Fruit fly (Drosophila melanogaster) whole organism, embryonic: ENCODE results near the gene CG32700.

Source experiments
- Asciz ChIP-seq: fragments of 200-800 bp; sonication (Bioruptor generic); optimal IDR thresholded peaks from 2 replicates; lab custom pipeline; 2017; ENCODE audit warnings: missing biosample characterization, mild to moderate bottlenecking, missing genetic modification characterization, missing genetic modification reagents
- Atf6 ChIP-seq: fragments of 200-800 bp; sonication (Bioruptor generic); IDR thresholded peaks from 2 replicates; pipeline ENCODE4 v1.3.6; 2022; ENCODE audit warnings: missing biosample characterization, missing genetic modification characterization
- Bteb2 ChIP-seq: fragments of 200-800 bp; sonication (Bioruptor generic); optimal IDR thresholded peaks from 2 replicates; lab custom pipeline; 2016; ENCODE audit warnings: missing biosample characterization, missing genetic modification characterization
- CG10209 ChIP-seq: fragments of 200-800 bp; sonication (Bioruptor generic); optimal IDR thresholded peaks from 3 replicates; lab custom pipeline; 2017; ENCODE audit warnings: missing biosample characterization, mild to moderate bottlenecking, missing genetic modification characterization, missing genetic modification reagents
- CG10267 ChIP-seq: fragments of 200-800 bp; sonication (Bioruptor generic); optimal IDR thresholded peaks from 2 replicates; lab custom pipeline; 2018; ENCODE audit warnings: missing biosample characterization, mild to moderate bottlenecking, missing genetic modification characterization, moderate library complexity
- CG12071 ChIP-seq: fragments of 200-800 bp; sonication (Bioruptor generic); optimal IDR thresholded peaks from 3 replicates; lab custom pipeline; 2018; ENCODE audit warnings: missing biosample characterization, mild to moderate bottlenecking, missing genetic modification characterization
- CG12155 ChIP-seq: fragments of 200-800 bp; sonication (Bioruptor generic); optimal IDR thresholded peaks from 3 replicates; lab custom pipeline; 2016; ENCODE audit warnings: missing biosample characterization, missing genetic modification characterization
- CG13775 ChIP-seq: fragments of 200-800 bp; sonication (Bioruptor generic); optimal IDR thresholded peaks from 3 replicates; lab custom pipeline; 2017; ENCODE audit warnings: missing biosample characterization, mild to moderate bottlenecking, missing genetic modification characterization
- CG14667 ChIP-seq: fragments of 200-800 bp; sonication (Bioruptor generic); IDR thresholded peaks from 2 replicates; pipeline ENCODE4 v1.3.6; 2022; ENCODE audit warnings: missing biosample characterization, missing genetic modification characterization
- CG15073 ChIP-seq: fragments of 200-800 bp; sonication (Bioruptor generic); optimal IDR thresholded peaks from 2 replicates; lab custom pipeline; 2016; ENCODE audit warnings: missing biosample characterization, missing genetic modification characterization
- CG15601 ChIP-seq: fragments of 200-800 bp; sonication (Bioruptor generic); optimal IDR thresholded peaks from 3 replicates; lab custom pipeline; 2019; ENCODE audit warnings: missing biosample characterization, mild to moderate bottlenecking, missing genetic modification characterization, moderate library complexity
- CG1602 ChIP-seq: fragments of 200-800 bp; sonication (Bioruptor generic); optimal IDR thresholded peaks from 3 replicates; lab custom pipeline; 2016; ENCODE audit warnings: missing biosample characterization, missing genetic modification characterization
- CG18011 ChIP-seq: fragments of 200-800 bp; sonication (Bioruptor generic); optimal IDR thresholded peaks from 2 replicates; lab custom pipeline; 2017; ENCODE audit warnings: missing biosample characterization, missing genetic modification characterization, mild to moderate bottlenecking, moderate library complexity, missing genotype
- CG3065 ChIP-seq: fragments of 200-800 bp; sonication (Bioruptor generic); optimal IDR thresholded peaks from 2 replicates; lab custom pipeline; 2016; ENCODE audit warnings: missing biosample characterization, missing genetic modification characterization
- CG4282 ChIP-seq: fragments of 200-800 bp; sonication (Bioruptor generic); optimal IDR thresholded peaks from 2 replicates; lab custom pipeline; 2016; ENCODE audit warnings: missing biosample characterization, missing genetic modification characterization
- CG4328 ChIP-seq: fragments of 200-800 bp; sonication (Bioruptor generic); optimal IDR thresholded peaks from 3 replicates; lab custom pipeline; 2017; ENCODE audit warnings: missing biosample characterization, missing genetic modification reagents, missing genetic modification characterization
- CG5180 ChIP-seq: fragments of 200-800 bp; sonication (Bioruptor generic); optimal IDR thresholded peaks from 3 replicates; lab custom pipeline; 2017; ENCODE audit warnings: missing biosample characterization, missing genetic modification characterization, mild to moderate bottlenecking, moderate library complexity, missing genetic modification reagents
- CG5245 ChIP-seq: fragments of 200-800 bp; sonication (Bioruptor generic); optimal IDR thresholded peaks from 3 replicates; lab custom pipeline; 2016; ENCODE audit warnings: missing biosample characterization, missing genetic modification characterization
- CG6654 ChIP-seq: fragments of 200-800 bp; sonication (Bioruptor generic); optimal IDR thresholded peaks from 2 replicates; lab custom pipeline; 2017; ENCODE audit warnings: missing biosample characterization, mild to moderate bottlenecking, missing genetic modification characterization
- CG6683 ChIP-seq: fragments of 200-800 bp; sonication (Bioruptor generic); optimal IDR thresholded peaks from 2 replicates; lab custom pipeline; 2017; ENCODE audit warnings: missing biosample characterization, mild to moderate bottlenecking, missing genetic modification characterization, missing genetic modification reagents
- CG9727 ChIP-seq: fragments of 200-800 bp; sonication (Bioruptor generic); optimal IDR thresholded peaks from 3 replicates; lab custom pipeline; 2017; ENCODE audit warnings: missing biosample characterization, mild to moderate bottlenecking, missing genetic modification characterization
- Hr51 ChIP-seq, 2 experiments: fragments of 200-800 bp; sonication (Bioruptor generic); optimal IDR thresholded peaks; 2 replicates in 1 of 2; 3 replicates in 1 of 2; lab custom pipeline; 2016 to 2018; ENCODE audit warnings: missing biosample characterization in 2 of 2, missing genetic modification characterization in 2 of 2, mild to moderate bottlenecking in 1 of 2, moderate library complexity in 1 of 2
- Hr78 ChIP-seq, 2 experiments: fragments of 200-800 bp in 1 of 2; fragments of >200 bp in 1 of 2; sonication (Bioruptor generic) in 1 of 2; optimal IDR thresholded peaks; 2 replicates each; lab custom pipeline; 2017 to 2019; ENCODE audit warnings: missing biosample characterization in 2 of 2, missing genetic modification characterization in 2 of 2, mild to moderate bottlenecking in 1 of 2, moderate library complexity in 1 of 2
- Ptx1 ChIP-seq: fragments of 200-800 bp; sonication (Bioruptor generic); IDR thresholded peaks from 2 replicates; pipeline ENCODE4 v1.3.6; 2022; ENCODE audit warnings: missing biosample characterization, missing genetic modification characterization
- Ravus ChIP-seq: fragments of 200-800 bp; sonication (Bioruptor generic); IDR thresholded peaks from 2 replicates; pipeline ENCODE4 v1.3.6; 2022; ENCODE audit warnings: missing biosample characterization, missing genetic modification characterization
- Sry-δ ChIP-seq: fragments of 200-800 bp; sonication (Bioruptor generic); optimal IDR thresholded peaks from 2 replicates; lab custom pipeline; 2016; ENCODE audit warnings: missing biosample characterization, missing genetic modification characterization
- ab ChIP-seq: fragments of 200-800 bp; sonication (Bioruptor generic); optimal IDR thresholded peaks from 2 replicates; lab custom pipeline; 2016; ENCODE audit warnings: missing biosample characterization, missing genetic modification characterization
- ato ChIP-seq: fragments of 200-800 bp; sonication (Bioruptor generic); IDR thresholded peaks from 2 replicates; pipeline ENCODE4 v1.3.6; 2022; ENCODE audit warnings: missing biosample characterization, missing genetic modification characterization; ENCODE audit not compliant: partially characterized antibody
- ems ChIP-seq: fragments of 200-800 bp; sonication (Bioruptor generic); optimal IDR thresholded peaks from 3 replicates; lab custom pipeline; 2016; ENCODE audit warnings: missing biosample characterization, missing genetic modification characterization
- exex ChIP-seq: fragments of 200-800 bp; sonication (Bioruptor generic); optimal IDR thresholded peaks from 4 replicates; lab custom pipeline; 2018; ENCODE audit warnings: missing biosample characterization, mild to moderate bottlenecking, missing genetic modification characterization, moderate library complexity
- jing ChIP-seq: fragments of 200-800 bp; sonication (Bioruptor generic); optimal IDR thresholded peaks from 2 replicates; lab custom pipeline; 2018; ENCODE audit warnings: missing biosample characterization, mild to moderate bottlenecking, missing genetic modification characterization
- lab ChIP-seq: fragments of 200-800 bp; sonication (Bioruptor generic); optimal IDR thresholded peaks from 3 replicates; lab custom pipeline; 2017; ENCODE audit warnings: missing biosample characterization, missing genetic modification characterization, mild to moderate bottlenecking, moderate library complexity, missing genetic modification reagents
- luna ChIP-seq: fragments of 200-800 bp; sonication (Bioruptor generic); optimal IDR thresholded peaks from 2 replicates; lab custom pipeline; 2016; ENCODE audit warnings: missing biosample characterization, missing genetic modification characterization
- nerfin-2 ChIP-seq: fragments of 200-800 bp; sonication (Bioruptor generic); IDR thresholded peaks from 2 replicates; pipeline ENCODE4 v1.3.6; 2022; ENCODE audit warnings: missing biosample characterization, missing genetic modification characterization; ENCODE audit not compliant: partially characterized antibody
- org-1 ChIP-seq: fragments of 200-800 bp; sonication (Bioruptor generic); optimal IDR thresholded peaks from 2 replicates; lab custom pipeline; 2017; ENCODE audit warnings: missing biosample characterization, missing genetic modification characterization
- pan ChIP-seq, 4 experiments: fragments of >200 bp in 3 of 4; fragments of 200-800 bp in 1 of 4; sonication (Bioruptor generic) in 1 of 4; optimal IDR thresholded peaks in 3 of 4; IDR thresholded peaks in 1 of 4; 2 replicates each; pipeline versions ENCODE4 v1.3.6 to Lab custom; 2017 to 2022; ENCODE audit warnings: missing biosample characterization in 2 of 4, missing genetic modification characterization in 2 of 4, mixed read lengths in 1 of 4
- pros ChIP-seq: fragments of 200-800 bp; sonication (Bioruptor generic); optimal IDR thresholded peaks from 3 replicates; lab custom pipeline; 2019; ENCODE audit warnings: missing biosample characterization, mild to moderate bottlenecking, missing genetic modification characterization, moderate library complexity
- psq ChIP-seq: fragments of 200-800 bp; sonication (Bioruptor generic); optimal IDR thresholded peaks from 2 replicates; lab custom pipeline; 2017; ENCODE audit warnings: missing biosample characterization, missing genetic modification characterization
- rib ChIP-seq: fragments of 200-800 bp; sonication (Bioruptor generic); IDR thresholded peaks from 2 replicates; pipeline ENCODE4 v1.3.6; 2022; ENCODE audit warnings: missing biosample characterization, missing genetic modification characterization
- sens ChIP-seq: fragments of 200-800 bp; sonication (Bioruptor generic); peaks from one replicate; lab custom pipeline; 2016; ENCODE audit warnings: missing biosample characterization, missing genetic modification characterization
- sens-2 ChIP-seq: fragments of 200-800 bp; sonication (Bioruptor generic); IDR thresholded peaks from 2 replicates; pipeline ENCODE4 v1.3.6; 2022; ENCODE audit warnings: missing biosample characterization, missing genetic modification characterization
- slp2 ChIP-seq: fragments of 200-800 bp; sonication (Bioruptor generic); optimal IDR thresholded peaks from 2 replicates; lab custom pipeline; 2016; ENCODE audit warnings: missing biosample characterization, missing genetic modification characterization
- sug ChIP-seq: fragments of 200-800 bp; optimal IDR thresholded peaks from 2 replicates; lab custom pipeline; 2019; ENCODE audit warnings: missing biosample characterization, mild to moderate bottlenecking, missing genetic modification characterization, moderate library complexity
- unc-4 ChIP-seq: fragments of 200-800 bp; sonication (Bioruptor generic); IDR thresholded peaks from 2 replicates; pipeline ENCODE4 v1.3.6; 2022; ENCODE audit warnings: missing biosample characterization, missing genetic modification characterization; ENCODE audit not compliant: partially characterized antibody
- wek ChIP-seq: fragments of 200-800 bp; sonication (Bioruptor generic); optimal IDR thresholded peaks from 3 replicates; lab custom pipeline; 2018; ENCODE audit warnings: missing biosample characterization, mild to moderate bottlenecking, missing genetic modification characterization, moderate library complexity
- wor ChIP-seq: fragments of 200-800 bp; sonication (Bioruptor generic); IDR thresholded peaks from 2 replicates; pipeline ENCODE4 v1.3.6; 2022; ENCODE audit warnings: missing biosample characterization, missing genetic modification characterization
- z ChIP-seq: fragments of 200-800 bp; sonication (Bioruptor generic); IDR thresholded peaks from 3 replicates; pipeline ENCODE4 v1.3.6; 2022; ENCODE audit warnings: missing biosample characterization, missing genetic modification characterization
- zen ChIP-seq: fragments of 200-800 bp; sonication (Bioruptor generic); optimal IDR thresholded peaks from 3 replicates; lab custom pipeline; 2018; ENCODE audit warnings: missing biosample characterization, mild to moderate bottlenecking, missing genetic modification characterization, moderate library complexity

The CG32700 gene

DNA sequence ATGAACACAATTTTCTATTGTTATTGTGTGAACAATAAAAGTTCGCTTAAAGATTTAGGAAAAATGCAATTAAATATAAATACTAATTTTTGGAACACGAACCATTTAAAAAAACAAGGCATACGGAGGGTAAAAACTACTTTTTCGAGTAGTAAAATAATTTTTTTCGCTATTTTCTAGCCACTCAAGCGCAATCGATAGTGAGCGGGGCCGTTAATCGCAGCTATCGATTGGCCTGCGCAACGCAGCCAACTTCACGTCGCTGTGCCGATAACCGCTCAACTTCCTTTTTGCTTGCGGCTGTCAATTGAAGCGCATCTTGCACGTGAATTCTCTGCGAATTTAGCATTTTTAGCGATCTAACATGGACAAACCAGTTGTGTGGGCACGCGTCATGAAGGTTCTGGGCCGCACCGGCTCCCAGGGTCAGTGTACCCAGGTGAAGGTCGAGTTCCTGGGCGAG lies 3.7 kb upstream of the CG32700 start, which contains the start of gene RpS28b (continued):
- TF ChIP-seq psq (peak; percentile 68), CG12155 (GFP tag; lab: Kevin White, UChicago) (peak; percentile 48), pros (GFP tag; lab: Kevin White, UChicago) (peak; percentile 10), wor (GFP tag; lab: Robert Waterston, UW) (peak; percentile 14; the same call in 1 of the 2 replicates), CG6654 (GFP tag; lab: Kevin White, UChicago) (peak; percentile 80), CG10267 (tag; lab: Kevin White, UChicago) (peak; percentile 13), Atf6 (peak; percentile 80), ab (GFP tag; lab: Kevin White, UChicago) (peak; percentile 34), pan (optimal IDR thresholded peaks at IDR 0.05; lab: Kevin White, UChicago) (no peak), pan (GFP tag; optimal IDR thresholded peaks at IDR 0.05 in 1 of 2, IDR thresholded peaks at IDR 0.05 in 1 of 2) (peak in 1 of 2 experiments; percentile 88), CG18011 (GFP tag; lab: Kevin White, UChicago) (peak; percentile 73), Bteb2 (GFP tag; lab: Kevin White, UChicago) (peak; percentile 64), unc-4 (GFP tag; lab: Robert Waterston, UW) (peak; percentile 56), Ptx1 (peak; percentile 86), CG5180 (GFP tag; lab: Kevin White, UChicago) (peak; percentile 82), CG5245 (GFP tag; lab: Kevin White, UChicago) (peak; percentile 78), ems (GFP tag; lab: Kevin White, UChicago) (peak; percentile 80), nerfin-2 (peak; percentile 52; the same call in 1 of the 2 replicates), Hr78 (GFP tag; optimal IDR thresholded peaks at IDR 0.05; lab: Kevin White, UChicago) (no peak), exex (tag; lab: Kevin White, UChicago) (peak; percentile 43), Sry-δ (GFP tag; lab: Kevin White, UChicago) (peak; percentile 78), sens (peak; percentile 95), ato (peak; percentile 79), rib (GFP tag; lab: Robert Waterston, UW) (peak; percentile 87), zen (tag; lab: Kevin White, UChicago) (peak; percentile 58), Ravus (no peak; the same call in 1 of the 2 replicates), slp2 (peak; percentile 89), CG15073 (GFP tag; lab: Kevin White, UChicago) (no peak), CG1602 (peak; percentile 39), jing (GFP tag; lab: Kevin White, UChicago) (peak; percentile 66), CG15601 (tag; lab: Kevin White, UChicago) (peak; percentile 76), CG12071 (peak; percentile 95), luna (GFP tag; lab: Kevin White, UChicago) (peak; percentile 82), CG3065 (GFP tag; lab: Kevin White, UChicago) (no peak), CG4282 (GFP tag; lab: Kevin White, UChicago) (peak; percentile 78), sens-2 (GFP tag; lab: Robert Waterston, UW) (peak; percentile 92), org-1 (GFP tag; lab: Kevin White, UChicago) (peak; percentile 79), Asciz (GFP tag; lab: Kevin White, UChicago) (peak; percentile 86), wek (GFP tag; lab: Kevin White, UChicago) (peak; percentile 91), sug (tag; lab: Kevin White, UChicago) (peak; percentile 72), CG9727 (GFP tag; lab: Kevin White, UChicago) (peak; percentile 91), CG14667 (GFP tag; lab: Robert Waterston, UW) (peak; percentile 85), CG13775 (GFP tag; lab: Kevin White, UChicago) (peak; percentile 93), CG6683 (peak; percentile 75), lab (GFP tag; lab: Kevin White, UChicago) (peak; percentile 97), CG4328 (GFP tag; lab: Kevin White, UChicago) (peak; percentile 93), z (GFP tag; lab: Robert Waterston, UW) (0 out of 3 replicates have a peak, but pooled peaks have one; percentile 59), Hr51 (GFP tag; optimal IDR thresholded peaks at IDR 0.05; lab: Kevin White, UChicago) (peak in 1 of 2 experiments; percentile 85), CG10209 (peak; percentile 92)
